Worm (Caenorhabditis elegans) whole organism, L1 larva: Measurements from ENCODE around the gene C33F10.4.

Experiments used
- C16A3.4 ChIP-seq: fragments of 150-350 bp; optimal IDR thresholded peaks from 2 replicates; lab custom pipeline; 2014; ENCODE audit warnings: missing biosample characterization, missing genetic modification characterization
- aha-1 ChIP-seq: fragments of 150-350 bp; optimal IDR thresholded peaks from 2 replicates; lab custom pipeline; 2014; ENCODE audit warnings: missing biosample characterization, missing genetic modification characterization
- alr-1 ChIP-seq: fragments of 200-800 bp; sonication (Bioruptor generic); optimal IDR thresholded peaks from 2 replicates; lab custom pipeline; 2018; ENCODE audit warnings: borderline replicate concordance, mild to moderate bottlenecking, missing genetic modification characterization, missing compliant biosample characterization
- aly-2 ChIP-seq: fragments of 150-350 bp; optimal IDR thresholded peaks from 2 replicates; lab custom pipeline; 2014; ENCODE audit warnings: missing biosample characterization, missing genetic modification characterization
- ama-1 ChIP-seq: fragments of 150-350 bp; optimal IDR thresholded peaks from 2 replicates; lab custom pipeline; 2014
- ceh-63 ChIP-seq: fragments of 200-800 bp; sonication (Bioruptor generic); optimal IDR thresholded peaks from 2 replicates; lab custom pipeline; 2018; ENCODE audit warnings: mild to moderate bottlenecking, missing genetic modification characterization, missing compliant biosample characterization
- ceh-8 ChIP-seq: fragments of 200-800 bp; sonication (Bioruptor generic); optimal IDR thresholded peaks from 2 replicates; lab custom pipeline; 2018; ENCODE audit warnings: mild to moderate bottlenecking, missing genetic modification characterization, moderate library complexity, missing compliant biosample characterization
- ces-1 ChIP-seq: fragments of 150-350 bp; optimal IDR thresholded peaks from 2 replicates; lab custom pipeline; 2014; ENCODE audit warnings: missing biosample characterization, missing genetic modification reagents, missing genetic modification characterization
- dpl-1 ChIP-seq, 3 experiments: fragments of 150-350 bp in 2 of 3; sonication (generic microtip) in 1 of 3; optimal IDR thresholded peaks; 2 replicates each; lab custom pipeline; 2014 to 2017; ENCODE audit warnings: missing biosample characterization in 3 of 3, missing genetic modification characterization in 3 of 3, missing genetic modification reagents in 3 of 3
- dsc-1 ChIP-seq: sonication (generic microtip); optimal IDR thresholded peaks from 2 replicates; lab custom pipeline; 2016; ENCODE audit warnings: mild to moderate bottlenecking, missing genetic modification characterization, missing compliant biosample characterization
- efl-1 ChIP-seq, 4 experiments: fragments of 150-350 bp; optimal IDR thresholded peaks in 3 of 4; peaks in 1 of 4; 1 replicate in 1 of 4; 2 replicates in 3 of 4; lab custom pipeline; 2014; ENCODE audit warnings: missing biosample characterization in 2 of 4, missing genetic modification characterization in 2 of 4, missing genetic modification reagents in 2 of 4
- efl-3 ChIP-seq: fragments of 200-800 bp; sonication (Bioruptor generic); optimal IDR thresholded peaks from 2 replicates; lab custom pipeline; 2018; ENCODE audit warnings: mild to moderate bottlenecking, missing genetic modification characterization, missing compliant biosample characterization
- egl-13 ChIP-seq: sonication (generic microtip); optimal IDR thresholded peaks from 2 replicates; lab custom pipeline; 2016; ENCODE audit warnings: missing genotype, missing genetic modification reagents, missing genetic modification characterization, missing compliant biosample characterization
- elt-2 ChIP-seq: sonication (generic microtip); optimal IDR thresholded peaks from 2 replicates; lab custom pipeline; 2016; ENCODE audit warnings: missing genetic modification characterization, mild to moderate bottlenecking, inconsistent platforms, missing compliant biosample characterization, missing genetic modification reagents
- fkh-10 ChIP-seq: sonication (generic microtip); optimal IDR thresholded peaks from 2 replicates; lab custom pipeline; 2017; ENCODE audit warnings: missing biosample characterization, missing genetic modification reagents, missing genetic modification characterization
- fkh-8 ChIP-seq: sonication (generic microtip); optimal IDR thresholded peaks from 2 replicates; lab custom pipeline; 2016; ENCODE audit warnings: mild to moderate bottlenecking, missing genetic modification characterization, missing compliant biosample characterization
- hlh-4 ChIP-seq: sonication (generic microtip); optimal IDR thresholded peaks from 2 replicates; lab custom pipeline; 2016; ENCODE audit warnings: mild to moderate bottlenecking, missing genetic modification characterization, missing compliant biosample characterization
- isw-1 ChIP-seq: fragments of 200-800 bp; sonication (Bioruptor generic); IDR thresholded peaks from 2 replicates; pipeline ENCODE4 v1.3.6; 2022; ENCODE audit warnings: missing genetic modification characterization, missing compliant biosample characterization
- lin-14 ChIP-seq: fragments of 200-800 bp; sonication (Bioruptor generic); optimal IDR thresholded peaks from 2 replicates; lab custom pipeline; 2018; ENCODE audit warnings: mild to moderate bottlenecking, missing genetic modification characterization, moderate library complexity, missing compliant biosample characterization
- lin-15B ChIP-seq: fragments of 150-350 bp; sonication (generic microtip); optimal IDR thresholded peaks from 3 replicates; lab custom pipeline; 2014; ENCODE audit warnings: missing biosample characterization, missing genetic modification characterization
- lin-35 ChIP-seq, 2 experiments: fragments of 150-350 bp; optimal IDR thresholded peaks; 2 replicates each; lab custom pipeline; 2014; ENCODE audit warnings: missing biosample characterization in 2 of 2, missing genetic modification characterization in 2 of 2, missing genetic modification reagents in 2 of 2
- lin-39 ChIP-seq: fragments of 150-350 bp; optimal IDR thresholded peaks from 2 replicates; lab custom pipeline; 2014; ENCODE audit warnings: missing biosample characterization, missing genetic modification reagents, missing genetic modification characterization
- mef-2 ChIP-seq: fragments of 150-350 bp; optimal IDR thresholded peaks from 2 replicates; lab custom pipeline; 2014; ENCODE audit warnings: missing biosample characterization, missing genetic modification characterization
- mep-1 ChIP-seq: fragments of 150-350 bp; optimal IDR thresholded peaks from 2 replicates; lab custom pipeline; 2014; ENCODE audit warnings: missing biosample characterization, missing genetic modification characterization
- nhr-19 ChIP-seq: fragments of 200-800 bp; sonication (Bioruptor generic); conservative IDR thresholded peaks from 2 replicates; pipeline ENCODE4 v1.3.6; 2022; ENCODE audit warnings: missing genetic modification characterization, missing compliant biosample characterization
- nhr-237 ChIP-seq: fragments of 150-350 bp; optimal IDR thresholded peaks from 2 replicates; lab custom pipeline; 2014; ENCODE audit warnings: missing biosample characterization, missing genetic modification characterization
- nhr-28 ChIP-seq: fragments of 150-350 bp; optimal IDR thresholded peaks from 2 replicates; lab custom pipeline; 2014; ENCODE audit warnings: missing biosample characterization, missing genetic modification characterization
- nhr-47 ChIP-seq: sonication (generic microtip); optimal IDR thresholded peaks from 2 replicates; lab custom pipeline; 2016; ENCODE audit warnings: mild to moderate bottlenecking, missing genetic modification characterization, moderate library complexity, missing compliant biosample characterization
- nhr-71 ChIP-seq: sonication (generic microtip); optimal IDR thresholded peaks from 2 replicates; lab custom pipeline; 2016; ENCODE audit warnings: mild to moderate bottlenecking, missing genetic modification characterization, moderate library complexity, missing compliant biosample characterization
- nhr-77 ChIP-seq: fragments of 150-350 bp; optimal IDR thresholded peaks from 2 replicates; lab custom pipeline; 2014; ENCODE audit warnings: missing biosample characterization, missing genetic modification characterization
- nhr-84 ChIP-seq: sonication (generic microtip); optimal IDR thresholded peaks from 2 replicates; lab custom pipeline; 2017; ENCODE audit warnings: missing biosample characterization, missing genetic modification characterization
- pag-3 ChIP-seq: sonication (generic microtip); optimal IDR thresholded peaks from 2 replicates; lab custom pipeline; 2017; ENCODE audit warnings: missing genetic modification characterization, mild to moderate bottlenecking, missing compliant biosample characterization, antibody characterized with exemption, borderline replicate concordance; ENCODE audit not compliant: insufficient read depth
- pax-3 ChIP-seq: fragments of 200-800 bp; sonication (Bioruptor generic); optimal IDR thresholded peaks from 2 replicates; lab custom pipeline; 2018; ENCODE audit warnings: mild to moderate bottlenecking, missing genetic modification characterization, moderate library complexity, missing compliant biosample characterization
- skn-1 ChIP-seq: fragments of 150-350 bp; optimal IDR thresholded peaks from 2 replicates; lab custom pipeline; 2014; ENCODE audit warnings: missing biosample characterization, missing genetic modification characterization
- snpc-4 ChIP-seq: fragments of 150-350 bp; optimal IDR thresholded peaks from 2 replicates; lab custom pipeline; 2014; ENCODE audit warnings: missing biosample characterization, missing genetic modification characterization
- sup-37 ChIP-seq: fragments of 200-800 bp; sonication (Bioruptor generic); optimal IDR thresholded peaks from 2 replicates; lab custom pipeline; 2018; ENCODE audit warnings: mild to moderate bottlenecking, missing genetic modification characterization, missing compliant biosample characterization
- tbx-2 ChIP-seq: sonication (generic microtip); optimal IDR thresholded peaks from 2 replicates; lab custom pipeline; 2016; ENCODE audit warnings: missing genetic modification characterization, missing compliant biosample characterization
- tlp-1 ChIP-seq: fragments of 150-350 bp; optimal IDR thresholded peaks from 2 replicates; lab custom pipeline; 2014; ENCODE audit warnings: missing biosample characterization, missing genetic modification characterization
- unc-130 ChIP-seq: fragments of 150-350 bp; optimal IDR thresholded peaks from 2 replicates; lab custom pipeline; 2017; ENCODE audit warnings: missing biosample characterization, missing genetic modification characterization, inconsistent platforms
- unc-30 ChIP-seq: sonication (generic microtip); optimal IDR thresholded peaks from 2 replicates; lab custom pipeline; 2017; ENCODE audit warnings: missing biosample characterization, missing genetic modification characterization
- xbp-1 ChIP-seq: sonication (generic microtip); optimal IDR thresholded peaks from 2 replicates; lab custom pipeline; 2016; ENCODE audit warnings: missing genetic modification characterization, missing compliant biosample characterization
- zip-4 ChIP-seq: fragments of 200-800 bp; sonication (Bioruptor generic); optimal IDR thresholded peaks from 2 replicates; lab custom pipeline; 2018; ENCODE audit warnings: mild to moderate bottlenecking, missing genetic modification characterization, moderate library complexity, missing compliant biosample characterization
- ztf-4 ChIP-seq: fragments of 150-350 bp; optimal IDR thresholded peaks from 2 replicates; lab custom pipeline; 2014; ENCODE audit warnings: missing biosample characterization, missing genetic modification characterization

C33F10.4 gene

DNA sequence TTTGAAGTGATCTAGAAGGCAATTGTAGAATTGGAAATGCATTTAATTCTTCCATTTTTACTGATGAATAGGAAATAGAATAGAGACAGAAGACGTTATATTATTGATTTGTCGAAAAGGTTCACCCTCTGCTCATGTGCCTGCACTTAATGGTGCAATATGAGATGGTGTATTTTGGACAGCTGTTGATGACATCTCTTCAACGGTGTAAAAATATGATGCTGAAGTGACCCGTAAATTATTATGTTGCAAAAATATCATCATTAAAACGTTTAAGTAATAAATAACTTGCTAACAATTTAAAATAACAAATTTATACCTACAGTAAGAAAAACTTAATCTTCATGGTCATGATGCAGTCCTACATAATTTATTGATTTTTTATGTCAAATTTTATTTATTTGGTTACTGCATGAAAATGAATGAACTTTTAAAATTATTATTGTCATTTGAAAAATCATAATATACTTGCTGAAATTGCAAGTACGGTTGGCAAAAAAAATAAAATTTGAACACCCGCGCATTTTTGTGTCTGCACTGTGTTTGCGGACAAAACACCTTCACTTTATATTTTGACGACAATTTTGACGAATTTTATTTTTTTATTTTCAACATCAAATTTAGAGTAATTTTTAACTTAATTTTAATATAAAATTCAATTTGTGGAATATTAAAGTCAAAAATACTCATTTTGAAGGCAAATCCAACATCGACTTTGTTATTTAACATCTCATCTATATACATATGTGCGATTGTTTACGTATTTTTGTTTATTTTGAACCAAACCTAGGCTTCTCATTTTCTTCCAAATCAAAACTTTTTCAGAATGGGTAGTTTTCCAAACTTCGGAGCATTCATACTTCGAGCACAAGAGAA, 32.4 kb downstream of the C33F10.4 start, which contains the start of the genes fbxb-88 and tbck-1 (continued):
- TF ChIP-seq ces-1 (no peak), nhr-71 (tag; lab: Kevin White, UChicago) (no peak), efl-1 (optimal IDR thresholded peaks at IDR 0.05; lab: Kevin White, UChicago) (peak; percentile 96 to 97), efl-1 (GFP tag; optimal IDR thresholded peaks at IDR 0.05 in 1 of 2; lab: Kevin White, UChicago) (peak; percentile 97 to 99), dpl-1 (GFP tag; optimal IDR thresholded peaks at IDR 0.05; lab: Kevin White, UChicago) (peak; percentile 95 to 98 (median 97)), xbp-1 (tag; lab: Kevin White, UChicago) (peak; percentile 64), lin-14 (GFP tag; lab: Kevin White, UChicago) (no peak), nhr-19 (peak; percentile 52), ama-1 (no peak), ztf-4 (tag; lab: Kevin White, UChicago) (no peak), lin-15B (tag; lab: Kevin White, UChicago) (peak; percentile 21), efl-3 (GFP tag; lab: Kevin White, UChicago) (no peak), tlp-1 (no peak), unc-130 (tag; lab: Kevin White, UChicago) (peak; percentile 30), nhr-237 (no peak), isw-1 (GFP tag; lab: Robert Waterston, UW) (peak; percentile 8; the same call in 1 of the 2 replicates), hlh-4 (tag; lab: Kevin White, UChicago) (no peak), ceh-63 (no peak), skn-1 (tag; lab: Kevin White, UChicago) (no peak), fkh-8 (tag; lab: Kevin White, UChicago) (no peak), tbx-2 (tag; lab: Kevin White, UChicago) (peak; percentile 62), mep-1 (peak; percentile 67), mef-2 (no peak), snpc-4 (tag; lab: Kevin White, UChicago) (peak; percentile 44), elt-2 (tag; lab: Kevin White, UChicago) (peak; percentile 51), unc-30 (tag; lab: Kevin White, UChicago) (no peak), dsc-1 (tag; lab: Kevin White, UChicago) (peak; percentile 37), pag-3 (tag; lab: Kevin White, UChicago) (peak; percentile 13), nhr-84 (tag; lab: Kevin White, UChicago) (no peak), aly-2 (no peak), fkh-10 (GFP tag; lab: Kevin White, UChicago) (no peak), ceh-8 (GFP tag; lab: Kevin White, UChicago) (no peak), egl-13 (no peak), lin-35 (GFP tag; optimal IDR thresholded peaks at IDR 0.05; lab: Kevin White, UChicago) (peak; percentile 98), C16A3.4 (tag; lab: Kevin White, UChicago) (peak; percentile 57), sup-37 (no peak), nhr-77 (tag; lab: Kevin White, UChicago) (no peak), lin-39 (tag; lab: Kevin White, UChicago) (peak; percentile 44), zip-4 (no peak), alr-1 (no peak), nhr-28 (no peak), nhr-47 (tag; lab: Kevin White, UChicago) (peak; percentile 68), pax-3 (tag; lab: Kevin White, UChicago) (no peak), aha-1 (tag; lab: Kevin White, UChicago) (no peak)
